Worm (Caenorhabditis elegans) whole organism, mixed stage, embryonic: ENCODE measurements around the gene taf-3.

Experiments used
- M03D4.4 ChIP-seq: sonication (generic microtip); optimal IDR thresholded peaks from 2 replicates; lab custom pipeline; 2017; ENCODE audit warnings: mild to moderate bottlenecking, missing genetic modification characterization, missing compliant biosample characterization
- bed-3 ChIP-seq: fragments of 200-800 bp; sonication (Bioruptor generic); optimal IDR thresholded peaks from 3 replicates; lab custom pipeline; 2018; ENCODE audit warnings: mild to moderate bottlenecking, missing genetic modification characterization, moderate library complexity, missing compliant biosample characterization
- blmp-1 ChIP-seq: fragments of 150-350 bp; optimal IDR thresholded peaks from 2 replicates; lab custom pipeline; 2014; ENCODE audit warnings: missing biosample characterization, missing genetic modification characterization
- ceh-39 ChIP-seq: fragments of 150-350 bp; optimal IDR thresholded peaks from 2 replicates; lab custom pipeline; 2014; ENCODE audit warnings: missing biosample characterization, missing genetic modification characterization
- ceh-83 ChIP-seq: fragments of 200-800 bp; sonication (Bioruptor generic); optimal IDR thresholded peaks from 2 replicates; lab custom pipeline; 2018; ENCODE audit warnings: mild to moderate bottlenecking, missing genetic modification characterization, missing compliant biosample characterization
- ces-1 ChIP-seq: fragments of 150-350 bp; optimal IDR thresholded peaks from 2 replicates; lab custom pipeline; 2014; ENCODE audit warnings: missing biosample characterization, missing genetic modification reagents, missing genetic modification characterization
- drap-1 ChIP-seq: fragments of 200-800 bp; sonication (Bioruptor generic); optimal IDR thresholded peaks from 3 replicates; lab custom pipeline; 2018; ENCODE audit warnings: mild to moderate bottlenecking, missing genetic modification characterization, missing compliant biosample characterization
- elt-1 ChIP-seq: sonication (generic microtip); optimal IDR thresholded peaks from 2 replicates; lab custom pipeline; 2017; ENCODE audit warnings: missing genetic modification characterization, mild to moderate bottlenecking, missing compliant biosample characterization, antibody characterized with exemption, moderate library complexity, borderline replicate concordance; ENCODE audit not compliant: insufficient read depth
- hlh-1 ChIP-seq: fragments of 150-350 bp; optimal IDR thresholded peaks from 2 replicates; lab custom pipeline; 2014; ENCODE audit warnings: missing biosample characterization, missing genetic modification reagents, missing genetic modification characterization
- lin-13 ChIP-seq: fragments of 150-350 bp; optimal IDR thresholded peaks from 2 replicates; lab custom pipeline; 2014; ENCODE audit warnings: missing biosample characterization, missing genetic modification characterization
- lin-32 ChIP-seq: fragments of 200-800 bp; sonication (Bioruptor generic); optimal IDR thresholded peaks from 2 replicates; lab custom pipeline; 2018; ENCODE audit warnings: mild to moderate bottlenecking, missing genetic modification characterization, missing compliant biosample characterization
- lsy-2 ChIP-seq: fragments of 150-350 bp; optimal IDR thresholded peaks from 2 replicates; lab custom pipeline; 2014; ENCODE audit warnings: missing biosample characterization, missing genetic modification characterization
- mab-5 ChIP-seq: fragments of 150-350 bp; optimal IDR thresholded peaks from 2 replicates; lab custom pipeline; 2014; ENCODE audit warnings: missing biosample characterization, missing genetic modification characterization
- mep-1 ChIP-seq: fragments of 150-350 bp; optimal IDR thresholded peaks from 2 replicates; lab custom pipeline; 2017; ENCODE audit warnings: missing biosample characterization, missing genetic modification reagents, missing genetic modification characterization, inconsistent platforms
- nhr-12 ChIP-seq: fragments of 150-350 bp; optimal IDR thresholded peaks from 2 replicates; lab custom pipeline; 2014; ENCODE audit warnings: missing biosample characterization, missing genetic modification characterization
- nhr-2 ChIP-seq: fragments of 150-350 bp; optimal IDR thresholded peaks from 2 replicates; lab custom pipeline; 2014; ENCODE audit warnings: missing biosample characterization, missing genetic modification characterization
- nhr-237 ChIP-seq: fragments of 150-350 bp; optimal IDR thresholded peaks from 2 replicates; lab custom pipeline; 2014; ENCODE audit warnings: missing biosample characterization, missing genetic modification characterization
- nhr-28 ChIP-seq: fragments of 150-350 bp; optimal IDR thresholded peaks from 2 replicates; lab custom pipeline; 2014; ENCODE audit warnings: missing biosample characterization, missing genetic modification characterization
- nhr-76 ChIP-seq: sonication (generic microtip); optimal IDR thresholded peaks from 2 replicates; lab custom pipeline; 2017; ENCODE audit warnings: missing biosample characterization, missing genetic modification characterization
- pha-4 ChIP-seq: fragments of 150-350 bp; optimal IDR thresholded peaks from 2 replicates; lab custom pipeline; 2018; ENCODE audit warnings: missing biosample characterization, missing genetic modification reagents, missing genetic modification characterization
- sem-2 ChIP-seq: fragments of 200-800 bp; sonication (Bioruptor generic); optimal IDR thresholded peaks from 2 replicates; lab custom pipeline; 2018; ENCODE audit warnings: mild to moderate bottlenecking, missing genetic modification characterization, missing compliant biosample characterization
- snpc-4 ChIP-seq: fragments of 150-350 bp; optimal IDR thresholded peaks from 2 replicates; lab custom pipeline; 2014; ENCODE audit warnings: missing biosample characterization, missing genetic modification characterization
- sptf-1 ChIP-seq: sonication (generic microtip); optimal IDR thresholded peaks from 2 replicates; lab custom pipeline; 2017; ENCODE audit warnings: mild to moderate bottlenecking, missing genetic modification characterization, moderate library complexity, missing compliant biosample characterization
- tbx-8 ChIP-seq: fragments of 200-800 bp; sonication (Bioruptor generic); optimal IDR thresholded peaks from 2 replicates; lab custom pipeline; 2018; ENCODE audit warnings: mild to moderate bottlenecking, missing genetic modification characterization, moderate library complexity, missing compliant biosample characterization
- unc-120 ChIP-seq: sonication (generic microtip); optimal IDR thresholded peaks from 2 replicates; lab custom pipeline; 2017; ENCODE audit warnings: missing genetic modification characterization, missing compliant biosample characterization; ENCODE audit not compliant: poor library complexity, severe bottlenecking
- unc-39 ChIP-seq: fragments of 150-350 bp; optimal IDR thresholded peaks from 2 replicates; lab custom pipeline; 2014; ENCODE audit warnings: missing biosample characterization, missing genetic modification characterization
- unc-62 ChIP-seq: fragments of 150-350 bp; optimal IDR thresholded peaks from 2 replicates; lab custom pipeline; 2014; ENCODE audit warnings: missing biosample characterization, missing genetic modification reagents, missing genetic modification characterization
- zip-8 ChIP-seq: fragments of 150-350 bp; optimal IDR thresholded peaks from 2 replicates; lab custom pipeline; 2014; ENCODE audit warnings: missing biosample characterization, missing genetic modification characterization

The taf-3 gene

DNA sequence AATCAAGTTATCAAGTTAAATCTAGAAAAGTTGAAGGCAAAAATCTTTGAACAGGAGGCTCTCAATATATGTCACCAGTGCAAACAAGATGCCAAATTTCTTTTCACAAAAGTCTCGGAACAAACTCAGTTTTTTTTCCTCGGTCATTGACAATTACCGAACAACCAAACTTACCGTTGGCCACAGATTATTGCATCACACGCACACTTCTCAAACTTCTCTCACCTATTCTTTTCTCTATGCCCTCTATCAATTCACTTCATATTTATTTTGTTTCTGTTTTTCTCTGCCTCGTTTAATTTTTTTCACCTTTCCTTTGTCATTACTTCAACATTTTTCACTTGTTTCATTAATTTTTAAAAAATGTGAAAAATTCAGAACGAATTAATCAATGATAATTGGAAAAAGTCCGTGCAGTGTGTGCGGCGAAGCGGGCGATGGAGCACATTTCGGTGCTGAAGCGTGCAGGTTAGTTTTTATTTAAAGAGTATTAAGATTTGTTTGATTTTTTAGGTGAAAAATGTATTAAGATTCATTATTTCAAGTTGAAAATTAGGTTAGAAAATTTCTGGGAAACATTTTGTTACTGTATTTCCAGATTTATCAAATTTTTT lies 22.5 kb downstream of the taf-3 start, which contains the start of gene nhr-28:
Gene nhr-28, plus strand, starts transcription at position 379 of the 614 bp plus-strand sequence.
- TF ChIP-seq ceh-39 (tag; lab: Kevin White, UChicago): no peak
- no peak for TF ChIP-seq zip-8 (tag; lab: Kevin White, UChicago)

DNA sequence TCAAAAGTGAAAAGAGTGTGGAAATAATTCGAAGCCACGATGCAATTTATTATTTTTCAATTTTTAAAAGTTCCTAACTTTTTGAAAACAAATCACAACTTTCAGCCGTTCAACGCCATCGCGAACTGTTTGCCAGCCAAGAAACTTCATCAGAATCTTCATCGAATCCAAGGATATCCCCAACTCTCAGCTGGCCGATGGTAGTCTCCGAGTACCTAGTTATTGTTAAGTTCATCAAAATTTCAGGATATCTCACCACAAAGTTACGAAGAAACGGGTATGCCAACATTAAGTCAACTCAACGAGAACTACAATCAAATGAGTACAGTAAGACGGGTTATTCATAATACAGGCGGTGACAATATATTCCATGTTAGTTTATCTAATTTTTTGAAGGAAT lies 24.1 kb downstream of the taf-3 start:
- TF ChIP-seq tbx-8 (GFP tag; lab: Kevin White, UChicago): no peak
- TF ChIP-seq nhr-237 (tag; lab: Kevin White, UChicago): no peak
- TF ChIP-seq nhr-28 (tag; lab: Kevin White, UChicago): no peak
- no peak for TF ChIP-seq unc-39 (tag; lab: Kevin White, UChicago)
- no peak for TF ChIP-seq pha-4
- no peak for TF ChIP-seq M03D4.4 (tag; lab: Kevin White, UChicago)
- TF ChIP-seq ceh-39 (tag; lab: Kevin White, UChicago): no peak
- no peak for TF ChIP-seq sem-2 (GFP tag; lab: Kevin White, UChicago)
- TF ChIP-seq nhr-12 (tag; lab: Kevin White, UChicago): no peak
- no peak for TF ChIP-seq bed-3 (GFP tag; lab: Kevin White, UChicago)

DNA sequence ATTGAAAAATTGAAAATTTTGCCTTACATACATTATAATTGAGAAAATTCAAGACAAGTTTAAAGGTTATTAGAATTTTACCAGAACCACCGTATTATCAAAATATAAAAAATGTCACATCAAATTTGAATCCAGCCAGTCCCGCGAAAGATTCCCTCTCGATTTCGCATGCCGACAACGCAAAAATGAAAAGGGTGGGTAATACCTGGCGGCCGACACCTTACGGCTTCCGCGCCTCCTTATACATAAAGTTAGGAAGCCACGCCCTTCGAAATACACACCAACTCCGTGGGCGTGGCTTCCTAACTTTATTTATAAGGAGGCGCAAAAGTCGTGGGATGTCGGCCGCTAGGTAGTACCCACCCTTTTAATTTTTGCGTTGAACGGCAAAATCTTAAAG lies 25.3 kb downstream of the taf-3 start:
- TF ChIP-seq sem-2 (GFP tag; lab: Kevin White, UChicago): no peak
- TF ChIP-seq tbx-8 (GFP tag; lab: Kevin White, UChicago): no peak
- TF ChIP-seq nhr-76 (tag; lab: Kevin White, UChicago): no peak
- no peak for TF ChIP-seq bed-3 (GFP tag; lab: Kevin White, UChicago)
- no peak for TF ChIP-seq mab-5 (tag; lab: Kevin White, UChicago)
- TF ChIP-seq sptf-1 (tag; lab: Kevin White, UChicago): no peak
- no peak for TF ChIP-seq snpc-4
- TF ChIP-seq drap-1 (GFP tag; lab: Kevin White, UChicago): no peak
- no peak for TF ChIP-seq unc-62
- no peak for TF ChIP-seq lin-13 (tag; lab: Kevin White, UChicago)
- no peak for TF ChIP-seq mep-1
- no peak for TF ChIP-seq unc-120 (tag; lab: Kevin White, UChicago)
- TF ChIP-seq nhr-2 (tag; lab: Kevin White, UChicago): no peak
- TF ChIP-seq elt-1 (tag; lab: Kevin White, UChicago): no peak
- TF ChIP-seq ceh-83 (GFP tag; lab: Kevin White, UChicago): no peak
- TF ChIP-seq nhr-28 (tag; lab: Kevin White, UChicago): no peak
- no peak for TF ChIP-seq M03D4.4 (tag; lab: Kevin White, UChicago)
- TF ChIP-seq ces-1 (GFP tag; lab: Kevin White, UChicago): no peak

DNA sequence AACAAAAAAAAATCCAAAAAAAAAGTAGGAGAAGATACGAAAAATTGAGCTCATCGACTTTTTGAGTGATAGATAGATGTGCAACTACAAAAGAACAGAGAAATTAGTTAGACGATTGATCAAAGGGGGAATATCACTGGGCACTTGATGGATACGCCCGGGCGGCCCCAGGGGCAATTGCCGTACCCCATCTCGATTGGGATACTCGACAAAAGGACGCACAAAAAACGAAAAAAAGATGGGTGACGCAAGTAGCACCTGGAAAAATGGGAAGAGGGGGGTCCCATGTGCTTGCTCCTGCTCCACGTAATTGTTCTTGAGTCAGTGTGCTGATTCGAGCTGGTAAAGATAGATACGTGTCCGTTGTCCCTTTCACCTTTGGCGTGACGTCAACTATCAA lies 28.8 kb downstream of the taf-3 start:
- TF ChIP-seq lsy-2 (tag; lab: Kevin White, UChicago): no peak

DNA sequence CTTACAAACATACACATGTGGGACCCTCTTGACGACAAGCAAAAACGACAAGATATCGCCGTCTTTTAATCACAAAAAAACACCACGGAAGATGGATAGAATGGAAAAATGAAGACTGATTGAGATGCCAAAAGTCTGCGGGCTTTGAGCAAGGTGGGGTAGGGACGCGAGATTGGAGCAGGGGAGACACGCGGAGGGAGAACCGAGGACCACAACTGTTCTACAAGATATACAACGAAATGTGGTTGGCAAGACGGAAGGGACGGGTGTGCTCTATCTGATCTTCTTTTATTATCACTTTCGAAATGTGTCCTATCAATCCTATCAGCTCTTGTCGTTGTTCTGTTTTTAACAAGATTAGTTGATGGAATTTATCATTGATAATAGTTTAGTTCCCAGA lies 31.4 kb downstream of the taf-3 start:
- TF ChIP-seq hlh-1 (tag; lab: Kevin White, UChicago): peak; percentile 63
- TF ChIP-seq nhr-2 (tag; lab: Kevin White, UChicago): no peak
- no peak for TF ChIP-seq lin-13 (tag; lab: Kevin White, UChicago)
- no peak for TF ChIP-seq mab-5 (tag; lab: Kevin White, UChicago)

DNA sequence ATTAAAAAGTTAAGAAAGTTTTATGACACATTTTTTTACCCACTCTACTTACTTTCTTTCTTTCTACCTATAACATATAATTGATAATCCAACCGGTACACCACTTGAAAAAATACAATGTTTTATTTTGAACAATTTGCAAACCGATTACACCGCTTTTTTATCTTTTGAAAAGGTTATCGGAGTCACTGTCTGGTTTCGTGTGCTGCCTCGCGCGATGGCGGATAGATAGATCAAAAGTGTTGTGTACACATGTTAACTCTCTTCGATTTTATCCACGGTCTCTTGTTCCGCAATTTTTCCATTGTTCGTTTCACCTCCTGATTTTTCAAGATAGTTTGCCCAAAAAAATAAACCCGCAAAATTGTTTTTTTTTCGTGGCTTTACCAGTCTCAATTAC lies 34.3 kb downstream of the taf-3 start:
- TF ChIP-seq blmp-1 (tag; lab: Kevin White, UChicago) (no peak), mab-5 (tag; lab: Kevin White, UChicago) (no peak), tbx-8 (GFP tag; lab: Kevin White, UChicago) (no peak), ces-1 (GFP tag; lab: Kevin White, UChicago) (no peak)

DNA sequence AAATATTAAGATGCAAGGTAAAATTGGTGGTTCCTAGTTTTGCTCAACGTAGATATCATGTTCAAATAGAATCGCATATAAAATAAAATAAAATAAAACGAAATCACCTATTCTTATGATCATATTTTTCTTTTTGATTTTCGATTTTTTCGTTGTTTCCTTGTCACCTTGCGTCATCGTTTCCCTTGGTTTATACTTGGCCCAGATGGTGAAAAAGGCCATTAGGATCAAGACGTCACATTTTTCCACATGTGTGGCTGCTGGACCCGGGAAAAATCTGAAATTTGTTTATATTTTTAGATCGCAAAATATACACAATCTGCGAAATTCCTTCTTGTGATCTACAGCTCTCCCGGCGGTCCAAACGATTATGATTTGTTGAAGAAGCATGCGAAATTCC lies 34.8 kb downstream of the taf-3 start, which contains the start of gene ace-1:
Gene ace-1, plus strand, starts transcription at position 301 of the 400 bp plus-strand sequence.
- TF ChIP-seq unc-39 (tag; lab: Kevin White, UChicago) (no peak), lin-32 (GFP tag; lab: Kevin White, UChicago) (no peak), unc-62 (no peak), nhr-2 (tag; lab: Kevin White, UChicago) (no peak), sptf-1 (tag; lab: Kevin White, UChicago) (no peak), elt-1 (tag; lab: Kevin White, UChicago) (no peak), nhr-76 (tag; lab: Kevin White, UChicago) (no peak)
